Fruit fly (Drosophila melanogaster): ENCODE data around the gene Rcd-1.

Rcd-1 gene

DNA sequence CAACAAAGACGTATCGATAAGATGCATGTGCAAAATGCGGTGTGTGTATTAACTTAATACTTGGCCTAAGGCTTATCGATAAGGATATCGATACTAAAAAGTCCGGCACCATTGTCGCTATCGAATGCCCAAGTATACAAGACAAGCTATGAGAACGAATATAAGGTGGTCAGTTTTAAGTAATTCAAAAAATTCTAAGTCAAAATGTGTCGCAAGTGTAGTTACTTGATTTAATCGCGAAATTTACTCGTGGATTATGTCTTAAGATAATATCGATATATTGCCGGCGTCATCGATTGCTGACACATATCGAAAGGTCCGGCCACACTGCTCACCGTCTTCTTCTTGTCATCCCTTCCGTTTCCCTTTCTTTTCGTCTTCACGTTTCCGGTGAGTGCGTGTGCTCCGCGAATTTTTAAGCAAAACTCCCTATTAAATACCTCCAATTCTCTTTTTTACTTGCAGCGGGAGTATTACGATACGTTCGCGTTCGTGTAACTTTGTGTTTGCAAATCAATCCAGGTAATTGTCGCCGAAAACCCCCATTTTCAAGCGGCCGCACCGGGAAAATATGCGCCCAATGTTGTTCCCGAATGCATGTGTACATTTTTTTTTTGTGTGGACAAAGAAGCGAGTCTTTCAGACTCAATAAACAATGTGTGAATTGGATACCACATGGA is 40.7 kb upstream of the Rcd-1 start, which contains the start of gene RpS10b (continued):
- peak; percentile 81 for TF ChIP-seq pfk (GFP tag; optimal IDR thresholded peaks at IDR 0.05)
- peak; percentile 71 for TF ChIP-seq lbe (GFP tag; optimal IDR thresholded peaks at IDR 0.05)
- TF ChIP-seq CG15073 (GFP tag; optimal IDR thresholded peaks at IDR 0.05) = no peak
- peak; percentile 93 for TF ChIP-seq CG14710 (tag; optimal IDR thresholded peaks at IDR 0.05)
- TF ChIP-seq Hr78 (GFP tag; optimal IDR thresholded peaks at IDR 0.05) = peak in 1 of 2 experiments; percentile 50
- peak; percentile 74 for TF ChIP-seq Six4 (GFP tag; optimal IDR thresholded peaks at IDR 0.05)
- TF ChIP-seq br (optimal IDR thresholded peaks at IDR 0.05) = no peak
- TF ChIP-seq CG2712 (tag; optimal IDR thresholded peaks at IDR 0.05) = peak; percentile 74
- TF ChIP-seq Meics (GFP tag; optimal IDR thresholded peaks at IDR 0.05) = peak; percentile 96
- peak; percentile 73 for TF ChIP-seq jumu (GFP tag; optimal IDR thresholded peaks at IDR 0.05)
- peak; percentile 54 for TF ChIP-seq CG3838 (GFP tag; optimal IDR thresholded peaks at IDR 0.05)
- peak; percentile 25; the same call in 1 of the 3 replicates for TF ChIP-seq C15 (GFP tag; IDR thresholded peaks at IDR 0.05)
- TF ChIP-seq CG32772 (GFP tag; IDR thresholded peaks at IDR 0.05) = peak; percentile 69; the same call in 1 of the 2 replicates
- TF ChIP-seq ewg (GFP tag; optimal IDR thresholded peaks at IDR 0.05) = peak; percentile 84
- peak; percentile 29 for TF ChIP-seq pita (GFP tag; optimal IDR thresholded peaks at IDR 0.05)
- TF ChIP-seq CHES-1-like (GFP tag; optimal IDR thresholded peaks at IDR 0.05) = peak; percentile 94
- peak; percentile 91 for TF ChIP-seq CG17186 (GFP tag; optimal IDR thresholded peaks at IDR 0.05)
- TF ChIP-seq scrt (GFP tag; optimal IDR thresholded peaks at IDR 0.05) = peak; percentile 88
- peak; percentile 76 for TF ChIP-seq tx (GFP tag; optimal IDR thresholded peaks at IDR 0.05)
- TF ChIP-seq gce (GFP tag; IDR thresholded peaks at IDR 0.05) = peak; percentile 87
- TF ChIP-seq Vsx1 (GFP tag; optimal IDR thresholded peaks at IDR 0.05) = peak; percentile 93
- peak; percentile 64 for TF ChIP-seq ssp (GFP tag; IDR thresholded peaks at IDR 0.05)
- TF ChIP-seq CG4707 (GFP tag; optimal IDR thresholded peaks at IDR 0.05) = peak; percentile 90
- TF ChIP-seq sc (optimal IDR thresholded peaks at IDR 0.05) = no peak
- peak; percentile 85 for TF ChIP-seq sc (GFP tag; optimal IDR thresholded peaks at IDR 0.05)
- peak; percentile 72 for TF ChIP-seq ind (GFP tag; optimal IDR thresholded peaks at IDR 0.05)
- peak; percentile 62 for TF ChIP-seq tio (GFP tag; optimal IDR thresholded peaks at IDR 0.05)
- peak; percentile 95 for TF ChIP-seq CG7271 (tag; optimal IDR thresholded peaks at IDR 0.05)
- TF ChIP-seq danr (GFP tag; IDR thresholded peaks at IDR 0.05) = peak; percentile 32; the same call in 1 of the 2 replicates
- TF ChIP-seq Ets97D (GFP tag; optimal IDR thresholded peaks at IDR 0.05) = peak; percentile 99
- TF ChIP-seq CG1647 (GFP tag; optimal IDR thresholded peaks at IDR 0.05) = peak; percentile 48
- peak; percentile 84 for TF ChIP-seq CG1529 (GFP tag; optimal IDR thresholded peaks at IDR 0.05)
- TF ChIP-seq CG11696 (GFP tag; IDR thresholded peaks at IDR 0.05) = peak; percentile 62; the same call in 1 of the 2 replicates
- TF ChIP-seq lmd (GFP tag; IDR thresholded peaks at IDR 0.05) = peak; percentile 65
- TF ChIP-seq CG3065 (GFP tag; optimal IDR thresholded peaks at IDR 0.05) = peak; percentile 67
- TF ChIP-seq sens-2 (GFP tag; IDR thresholded peaks at IDR 0.05) = peak; percentile 89
- peak; percentile 48; the same call in 1 of the 2 replicates for TF ChIP-seq crol (GFP tag; IDR thresholded peaks at IDR 0.05)
- peak; percentile 91 for TF ChIP-seq CG13287 (GFP tag; IDR thresholded peaks at IDR 0.05; ENCODE audit: partially characterized antibody)
- TF ChIP-seq CG8281 (tag; optimal IDR thresholded peaks at IDR 0.05) = peak; percentile 70
- peak; percentile 87 for TF ChIP-seq CG6791 (GFP tag; IDR thresholded peaks at IDR 0.05; ENCODE audit: partially characterized antibody)
- no peak for TF ChIP-seq vfl (GFP tag; optimal IDR thresholded peaks at IDR 0.05)
- TF ChIP-seq Tbp (GFP tag; optimal IDR thresholded peaks at IDR 0.05) = peak; percentile 39
- TF ChIP-seq MBD-R2 (GFP tag; IDR thresholded peaks at IDR 0.05) = peak; percentile 42; the same call in 1 of the 2 replicates
- TF ChIP-seq unc-4 (GFP tag; IDR thresholded peaks at IDR 0.05; ENCODE audit: partially characterized antibody) = peak; percentile 88
- peak; percentile 76 for TF ChIP-seq twi (tag; optimal IDR thresholded peaks at IDR 0.05)
- TF ChIP-seq Gug (GFP tag; IDR thresholded peaks at IDR 0.05) = peak; percentile 49; the same call in 2 of the 4 replicates
- TF ChIP-seq klu (GFP tag; IDR thresholded peaks at IDR 0.05) = peak; percentile 17; the same call in 1 of the 2 replicates
- TF ChIP-seq wor (GFP tag; IDR thresholded peaks at IDR 0.05) = peak; percentile 50
- TF ChIP-seq sr (GFP tag; IDR thresholded peaks at IDR 0.05) = peak; percentile 88
- TF ChIP-seq CG14860 (GFP tag; IDR thresholded peaks at IDR 0.05; ENCODE audit: partially characterized antibody) = peak; percentile 97

All from whole organism, embryonic.